Worm (Caenorhabditis elegans): Measurements from ENCODE around the gene zipt-3.

DNA sequence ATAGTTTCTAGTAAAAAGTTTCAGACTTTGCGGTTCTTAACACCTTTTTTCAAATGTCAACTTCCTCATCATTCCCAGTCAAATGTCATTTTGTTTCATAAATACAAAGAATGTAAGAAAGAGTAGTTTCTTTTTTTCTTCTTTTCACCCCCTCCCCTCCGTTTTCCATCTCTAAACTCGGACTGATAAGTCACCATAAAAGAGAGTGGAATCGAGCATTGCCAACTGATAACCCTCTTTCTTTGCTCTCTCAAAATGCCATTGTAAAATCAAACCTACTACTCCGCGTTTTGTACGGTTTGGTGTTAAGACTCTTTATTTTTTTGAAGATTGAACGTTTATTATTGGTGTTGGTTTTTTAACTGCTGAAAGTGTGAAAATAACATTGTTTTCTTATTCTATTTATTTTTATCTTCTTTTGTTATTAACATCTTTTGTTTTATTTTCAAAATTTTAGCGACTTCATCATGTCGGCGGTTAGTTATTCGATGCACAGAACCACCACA is 31.9 kb downstream of the zipt-3 start, which contains the start of gene ifb-2:
- TF ChIP-seq hlh-1 (tag; optimal IDR thresholded peaks at IDR 0.05), result no peak
- TF ChIP-seq snpc-4 (tag; optimal IDR thresholded peaks at IDR 0.05), result no peak
- no peak for TF ChIP-seq ztf-11 (tag; optimal IDR thresholded peaks at IDR 0.05)
- no peak for TF ChIP-seq sem-2 (GFP tag; optimal IDR thresholded peaks at IDR 0.05)
- no peak for TF ChIP-seq unc-39 (tag; optimal IDR thresholded peaks at IDR 0.05)
- TF ChIP-seq lsy-2 (tag; optimal IDR thresholded peaks at IDR 0.05), result no peak
- no peak for TF ChIP-seq ces-1 (GFP tag; optimal IDR thresholded peaks at IDR 0.05)
- TF ChIP-seq mep-1 (tag; optimal IDR thresholded peaks at IDR 0.05), result no peak
- no peak for TF ChIP-seq blmp-1 (tag; optimal IDR thresholded peaks at IDR 0.05)
- TF ChIP-seq unc-62 (GFP tag; optimal IDR thresholded peaks at IDR 0.05), result no peak
